Worm (Caenorhabditis elegans) whole organism, early embryonic: Measurements from ENCODE around the gene srx-58.

Source experiments
- B0310.2 ChIP-seq: sonication (generic microtip); optimal IDR thresholded peaks from 2 replicates; lab custom pipeline; 2016; ENCODE audit warnings: mild to moderate bottlenecking, missing genetic modification characterization, missing compliant biosample characterization
- F13C5.2 ChIP-seq: sonication (generic microtip); optimal IDR thresholded peaks from 2 replicates; lab custom pipeline; 2017; ENCODE audit warnings: mild to moderate bottlenecking, missing genetic modification characterization, inconsistent platforms, missing compliant biosample characterization
- aly-1 ChIP-seq: sonication (generic microtip); optimal IDR thresholded peaks from 2 replicates; lab custom pipeline; 2016; ENCODE audit warnings: missing genetic modification characterization, missing compliant biosample characterization
- ama-1 ChIP-seq: fragments of 150-350 bp; optimal IDR thresholded peaks from 2 replicates; lab custom pipeline; 2014
- ceh-13 ChIP-seq: fragments of 200-800 bp; sonication (Bioruptor generic); optimal IDR thresholded peaks from 2 replicates; lab custom pipeline; 2018; ENCODE audit warnings: mild to moderate bottlenecking, missing genetic modification characterization, missing compliant biosample characterization
- ceh-36 ChIP-seq: sonication (generic microtip); optimal IDR thresholded peaks from 2 replicates; lab custom pipeline; 2016; ENCODE audit warnings: missing genetic modification characterization, inconsistent platforms, missing compliant biosample characterization
- ets-7 ChIP-seq: sonication (generic microtip); optimal IDR thresholded peaks from 2 replicates; lab custom pipeline; 2016; ENCODE audit warnings: missing genotype, missing genetic modification characterization, missing compliant biosample characterization
- flt-1 ChIP-seq: fragments of 200-800 bp; sonication (Bioruptor generic); IDR thresholded peaks from 2 replicates; pipeline ENCODE4 v1.3.6; 2022; ENCODE audit warnings: missing genetic modification characterization, missing compliant biosample characterization
- hmbx-1 ChIP-seq: sonication (generic microtip); optimal IDR thresholded peaks from 2 replicates; lab custom pipeline; 2016; ENCODE audit warnings: mild to moderate bottlenecking, missing genetic modification characterization, missing compliant biosample characterization
- hmg-4 ChIP-seq: fragments of 200-800 bp; sonication (Bioruptor generic); optimal IDR thresholded peaks from 2 replicates; lab custom pipeline; 2018; ENCODE audit warnings: mild to moderate bottlenecking, missing genetic modification characterization, missing compliant biosample characterization
- hnd-1 ChIP-seq: sonication (generic microtip); optimal IDR thresholded peaks from 2 replicates; lab custom pipeline; 2016; ENCODE audit warnings: missing genetic modification characterization, missing compliant biosample characterization
- pes-1 ChIP-seq: fragments of 200-800 bp; sonication (Bioruptor generic); IDR thresholded peaks from 2 replicates; pipeline ENCODE4 v1.3.6; 2022; ENCODE audit warnings: missing genetic modification reagents, missing genetic modification characterization, missing compliant biosample characterization
- scrt-1 ChIP-seq: fragments of 200-800 bp; sonication (Bioruptor generic); IDR thresholded peaks from 2 replicates; pipeline ENCODE4 v1.3.6; 2022; ENCODE audit warnings: missing genetic modification characterization, missing compliant biosample characterization
- sea-1 ChIP-seq: fragments of 200-800 bp; sonication (Bioruptor generic); conservative IDR thresholded peaks from 2 replicates; pipeline ENCODE4 v1.3.6; 2022; ENCODE audit warnings: missing genetic modification characterization, missing compliant biosample characterization
- tbx-11 ChIP-seq: fragments of 200-800 bp; sonication (Bioruptor generic); IDR thresholded peaks from 2 replicates; pipeline ENCODE4 v1.3.6; 2022; ENCODE audit warnings: missing genetic modification characterization, missing compliant biosample characterization
- tbx-37 ChIP-seq: fragments of 200-800 bp; sonication (Bioruptor generic); conservative IDR thresholded peaks from 2 replicates; pipeline ENCODE4 v1.3.6; 2022; ENCODE audit warnings: missing genetic modification reagents, missing genetic modification characterization, missing compliant biosample characterization
- tra-4 ChIP-seq: sonication (generic microtip); optimal IDR thresholded peaks from 2 replicates; lab custom pipeline; 2017; ENCODE audit warnings: missing genetic modification characterization, missing compliant biosample characterization

Gene srx-58

ce11 chrV:15332851-15333250 lies 19.6 kb upstream of the srx-58 start, which contains the start of gene srw-113:
TSS of gene srw-113 (plus strand) at chrV:15333151.
- TF ChIP-seq hmbx-1 (tag; lab: Kevin White, UChicago) (no peak), ets-7 (tag; lab: Kevin White, UChicago) (no peak), ceh-13 (no peak), tbx-37 (GFP tag; lab: Robert Waterston, UW) (no peak), B0310.2 (tag; lab: Kevin White, UChicago) (no peak), hnd-1 (tag; lab: Kevin White, UChicago) (no peak), hmg-4 (GFP tag; lab: Kevin White, UChicago) (no peak), aly-1 (tag; lab: Kevin White, UChicago) (no peak), scrt-1 (GFP tag; lab: Robert Waterston, UW) (no peak), F13C5.2 (tag; lab: Kevin White, UChicago) (no peak), tbx-11 (GFP tag; lab: Robert Waterston, UW) (no peak), flt-1 (GFP tag; lab: Robert Waterston, UW) (no peak), ceh-36 (tag; lab: Kevin White, UChicago) (no peak), pes-1 (GFP tag; lab: Robert Waterston, UW) (no peak), ama-1 (lab: Kevin White, UChicago) (no peak), sea-1 (GFP tag; lab: Robert Waterston, UW) (no peak), tra-4 (tag; lab: Kevin White, UChicago) (no peak)

ce11 chrV:15337405-15337804 lies 15.1 kb upstream of the srx-58 start, which contains the start of gene wrt-7:
TSS of gene wrt-7 (minus strand) at chrV:15337505.
- TF ChIP-seq ceh-36 (tag; lab: Kevin White, UChicago) (no peak), scrt-1 (GFP tag; lab: Robert Waterston, UW) (no peak), F13C5.2 (tag; lab: Kevin White, UChicago) (no peak), tbx-37 (GFP tag; lab: Robert Waterston, UW) (no peak), hmbx-1 (tag; lab: Kevin White, UChicago) (no peak)

ce11 chrV:15339363-15339762 lies 13.1 kb upstream of the srx-58 start, which contains the start of gene clec-228:
TSS of gene clec-228 (minus strand) at chrV:15339463.
- TF ChIP-seq ets-7 (tag; lab: Kevin White, UChicago) (no peak), flt-1 (GFP tag; lab: Robert Waterston, UW) (no peak), tbx-11 (GFP tag; lab: Robert Waterston, UW) (no peak), ama-1 (lab: Kevin White, UChicago) (no peak), ceh-13 (no peak)

ce11 chrV:15341404-15341803 lies 11.1 kb upstream of the srx-58 start, which contains the start of gene clec-229:
TSS of gene clec-229 (minus strand) at chrV:15341504.
- TF ChIP-seq ama-1 (lab: Kevin White, UChicago), result no peak
- no peak for TF ChIP-seq hmg-4 (GFP tag; lab: Kevin White, UChicago)
- no peak for TF ChIP-seq ceh-36 (tag; lab: Kevin White, UChicago)
- TF ChIP-seq ceh-13, result no peak
- no peak for TF ChIP-seq F13C5.2 (tag; lab: Kevin White, UChicago)

- TF ChIP-seq scrt-1 (GFP tag; lab: Robert Waterston, UW) (no peak), flt-1 (GFP tag; lab: Robert Waterston, UW) (no peak), ets-7 (tag; lab: Kevin White, UChicago) (no peak), pes-1 (GFP tag; lab: Robert Waterston, UW) (no peak), tra-4 (tag; lab: Kevin White, UChicago) (no peak), ceh-36 (tag; lab: Kevin White, UChicago) (no peak), B0310.2 (tag; lab: Kevin White, UChicago) (no peak), ama-1 (lab: Kevin White, UChicago) (no peak), tbx-11 (GFP tag; lab: Robert Waterston, UW) (no peak), hmg-4 (GFP tag; lab: Kevin White, UChicago) (no peak), ceh-13 (no peak)
These were observed 8.0 kb upstream of the srx-58 start, which contains the start of gene wrt-8 for ce11 chrV:15344481-15344880. TSS of gene wrt-8 (minus strand) at chrV:15344581.

ce11 chrV:15347292-15347691 lies 5.2 kb upstream of the srx-58 start, which contains the start of gene C29F3.3:
TSS of gene C29F3.3 (minus strand) at chrV:15347392.
- TF ChIP-seq tbx-11 (GFP tag; lab: Robert Waterston, UW) (no peak), flt-1 (GFP tag; lab: Robert Waterston, UW) (no peak), hmg-4 (GFP tag; lab: Kevin White, UChicago) (no peak), ceh-13 (no peak), ama-1 (lab: Kevin White, UChicago) (no peak), tra-4 (tag; lab: Kevin White, UChicago) (no peak), scrt-1 (GFP tag; lab: Robert Waterston, UW) (no peak), tbx-37 (GFP tag; lab: Robert Waterston, UW) (no peak), B0310.2 (tag; lab: Kevin White, UChicago) (no peak), sea-1 (GFP tag; lab: Robert Waterston, UW) (no peak), ets-7 (tag; lab: Kevin White, UChicago) (no peak)

- TF ChIP-seq hmg-4 (GFP tag; lab: Kevin White, UChicago) (no peak), ceh-13 (no peak), tbx-11 (GFP tag; lab: Robert Waterston, UW) (no peak), tbx-37 (GFP tag; lab: Robert Waterston, UW) (no peak), sea-1 (GFP tag; lab: Robert Waterston, UW) (no peak), hnd-1 (tag; lab: Kevin White, UChicago) (no peak), F13C5.2 (tag; lab: Kevin White, UChicago) (no peak), flt-1 (GFP tag; lab: Robert Waterston, UW) (no peak)
These were observed 3.4 kb upstream of the srx-58 start, which contains the start of gene clec-230 for ce11 chrV:15349044-15349443. TSS of gene clec-230 (minus strand) at chrV:15349144.
